Worm (Caenorhabditis elegans) whole organism, L1 larva: Measurements from ENCODE around the gene C47E12.11.

ENCODE experiments used
- C16A3.4 ChIP-seq: fragments of 150-350 bp; optimal IDR thresholded peaks from 2 replicates; lab custom pipeline; 2014; ENCODE audit warnings: missing biosample characterization, missing genetic modification characterization
- aha-1 ChIP-seq: fragments of 150-350 bp; optimal IDR thresholded peaks from 2 replicates; lab custom pipeline; 2014; ENCODE audit warnings: missing biosample characterization, missing genetic modification characterization
- alr-1 ChIP-seq: fragments of 200-800 bp; sonication (Bioruptor generic); optimal IDR thresholded peaks from 2 replicates; lab custom pipeline; 2018; ENCODE audit warnings: borderline replicate concordance, mild to moderate bottlenecking, missing genetic modification characterization, missing compliant biosample characterization
- aly-2 ChIP-seq: fragments of 150-350 bp; optimal IDR thresholded peaks from 2 replicates; lab custom pipeline; 2014; ENCODE audit warnings: missing biosample characterization, missing genetic modification characterization
- ama-1 ChIP-seq: fragments of 150-350 bp; optimal IDR thresholded peaks from 2 replicates; lab custom pipeline; 2014
- blmp-1 ChIP-seq: fragments of 150-350 bp; optimal IDR thresholded peaks from 2 replicates; lab custom pipeline; 2014; ENCODE audit warnings: missing biosample characterization, missing genetic modification characterization
- ces-1 ChIP-seq: fragments of 150-350 bp; optimal IDR thresholded peaks from 2 replicates; lab custom pipeline; 2014; ENCODE audit warnings: missing biosample characterization, missing genetic modification reagents, missing genetic modification characterization
- dpl-1 ChIP-seq, 3 experiments: fragments of 150-350 bp in 2 of 3; sonication (generic microtip) in 1 of 3; optimal IDR thresholded peaks; 2 replicates each; lab custom pipeline; 2014 to 2017; ENCODE audit warnings: missing biosample characterization in 3 of 3, missing genetic modification characterization in 3 of 3, missing genetic modification reagents in 3 of 3
- dsc-1 ChIP-seq: sonication (generic microtip); optimal IDR thresholded peaks from 2 replicates; lab custom pipeline; 2016; ENCODE audit warnings: mild to moderate bottlenecking, missing genetic modification characterization, missing compliant biosample characterization
- efl-1 ChIP-seq, 4 experiments: fragments of 150-350 bp; optimal IDR thresholded peaks in 3 of 4; peaks in 1 of 4; 1 replicate in 1 of 4; 2 replicates in 3 of 4; lab custom pipeline; 2014; ENCODE audit warnings: missing biosample characterization in 2 of 4, missing genetic modification characterization in 2 of 4, missing genetic modification reagents in 2 of 4
- efl-3 ChIP-seq: fragments of 200-800 bp; sonication (Bioruptor generic); optimal IDR thresholded peaks from 2 replicates; lab custom pipeline; 2018; ENCODE audit warnings: mild to moderate bottlenecking, missing genetic modification characterization, missing compliant biosample characterization
- egl-13 ChIP-seq: sonication (generic microtip); optimal IDR thresholded peaks from 2 replicates; lab custom pipeline; 2016; ENCODE audit warnings: missing genotype, missing genetic modification reagents, missing genetic modification characterization, missing compliant biosample characterization
- egl-27 ChIP-seq, 2 experiments: fragments of 150-350 bp in 1 of 2; sonication (generic microtip); optimal IDR thresholded peaks; 3 replicates each; lab custom pipeline; 2017 to 2018; ENCODE audit warnings: missing biosample characterization in 2 of 2, missing genetic modification characterization in 2 of 2, missing genetic modification reagents in 2 of 2
- elt-2 ChIP-seq: sonication (generic microtip); optimal IDR thresholded peaks from 2 replicates; lab custom pipeline; 2016; ENCODE audit warnings: missing genetic modification characterization, mild to moderate bottlenecking, inconsistent platforms, missing compliant biosample characterization, missing genetic modification reagents
- elt-3 ChIP-seq, 6 experiments: fragments of 150-350 bp in 1 of 6; sonication (generic microtip); optimal IDR thresholded peaks; 2 replicates each; lab custom pipeline; 2017 to 2018; ENCODE audit warnings: missing biosample characterization in 6 of 6, missing genetic modification characterization in 6 of 6, inconsistent platforms in 1 of 6
- fkh-4 ChIP-seq: sonication (generic microtip); optimal IDR thresholded peaks from 2 replicates; lab custom pipeline; 2016; ENCODE audit warnings: missing compliant biosample characterization, missing genetic modification characterization, borderline replicate concordance
- fos-1 ChIP-seq: fragments of 150-350 bp; optimal IDR thresholded peaks from 2 replicates; lab custom pipeline; 2014; ENCODE audit warnings: missing biosample characterization, missing genetic modification characterization
- grh-1 ChIP-seq: fragments of 200-800 bp; sonication (Bioruptor generic); IDR thresholded peaks from 2 replicates; pipeline ENCODE4 v1.3.6; 2022; ENCODE audit warnings: missing genetic modification reagents, missing genetic modification characterization, missing compliant biosample characterization
- hlh-17 ChIP-seq: fragments of 200-800 bp; sonication (Bioruptor generic); optimal IDR thresholded peaks from 2 replicates; lab custom pipeline; 2018; ENCODE audit warnings: missing genetic modification characterization, mild to moderate bottlenecking, missing compliant biosample characterization, moderate library complexity, borderline replicate concordance
- irx-1 ChIP-seq: sonication (generic microtip); optimal IDR thresholded peaks from 2 replicates; lab custom pipeline; 2016; ENCODE audit warnings: missing genetic modification characterization, missing compliant biosample characterization
- isw-1 ChIP-seq: fragments of 200-800 bp; sonication (Bioruptor generic); IDR thresholded peaks from 2 replicates; pipeline ENCODE4 v1.3.6; 2022; ENCODE audit warnings: missing genetic modification characterization, missing compliant biosample characterization
- jun-1 ChIP-seq: fragments of 150-350 bp; optimal IDR thresholded peaks from 2 replicates; lab custom pipeline; 2014; ENCODE audit warnings: missing biosample characterization, missing genetic modification reagents, missing genetic modification characterization
- lin-14 ChIP-seq: fragments of 200-800 bp; sonication (Bioruptor generic); optimal IDR thresholded peaks from 2 replicates; lab custom pipeline; 2018; ENCODE audit warnings: mild to moderate bottlenecking, missing genetic modification characterization, moderate library complexity, missing compliant biosample characterization
- lin-35 ChIP-seq, 2 experiments: fragments of 150-350 bp; optimal IDR thresholded peaks; 2 replicates each; lab custom pipeline; 2014; ENCODE audit warnings: missing biosample characterization in 2 of 2, missing genetic modification characterization in 2 of 2, missing genetic modification reagents in 2 of 2
- lin-39 ChIP-seq: fragments of 150-350 bp; optimal IDR thresholded peaks from 2 replicates; lab custom pipeline; 2014; ENCODE audit warnings: missing biosample characterization, missing genetic modification reagents, missing genetic modification characterization
- lir-3 ChIP-seq: sonication (generic microtip); optimal IDR thresholded peaks from 2 replicates; lab custom pipeline; 2016; ENCODE audit warnings: mild to moderate bottlenecking, missing genetic modification characterization, moderate library complexity, missing compliant biosample characterization; ENCODE audit not compliant: poor library complexity
- lsy-2 ChIP-seq, 2 experiments: fragments of 150-350 bp; optimal IDR thresholded peaks; 2 replicates each; lab custom pipeline; 2014; ENCODE audit warnings: missing biosample characterization in 2 of 2, missing genetic modification characterization in 2 of 2
- mab-9 ChIP-seq: fragments of 200-800 bp; sonication (Bioruptor generic); IDR thresholded peaks from 2 replicates; pipeline ENCODE4 v1.3.6; 2022; ENCODE audit warnings: missing genetic modification reagents, missing genetic modification characterization, missing compliant biosample characterization
- mep-1 ChIP-seq: fragments of 150-350 bp; optimal IDR thresholded peaks from 2 replicates; lab custom pipeline; 2014; ENCODE audit warnings: missing biosample characterization, missing genetic modification characterization
- nhr-20 ChIP-seq: sonication (generic microtip); optimal IDR thresholded peaks from 2 replicates; lab custom pipeline; 2016; ENCODE audit warnings: mild to moderate bottlenecking, missing genetic modification characterization, missing compliant biosample characterization
- nhr-47 ChIP-seq: sonication (generic microtip); optimal IDR thresholded peaks from 2 replicates; lab custom pipeline; 2016; ENCODE audit warnings: mild to moderate bottlenecking, missing genetic modification characterization, moderate library complexity, missing compliant biosample characterization
- nhr-71 ChIP-seq: sonication (generic microtip); optimal IDR thresholded peaks from 2 replicates; lab custom pipeline; 2016; ENCODE audit warnings: mild to moderate bottlenecking, missing genetic modification characterization, moderate library complexity, missing compliant biosample characterization
- nhr-85 ChIP-seq: sonication (generic microtip); peaks from one replicate; lab custom pipeline; 2016; ENCODE audit warnings: missing genetic modification characterization, inconsistent platforms, missing compliant biosample characterization
- nhr-90 ChIP-seq: sonication (generic microtip); optimal IDR thresholded peaks from 2 replicates; lab custom pipeline; 2016; ENCODE audit warnings: mild to moderate bottlenecking, missing genetic modification characterization, missing compliant biosample characterization; ENCODE audit not compliant: poor library complexity
- pax-3 ChIP-seq: fragments of 200-800 bp; sonication (Bioruptor generic); optimal IDR thresholded peaks from 2 replicates; lab custom pipeline; 2018; ENCODE audit warnings: mild to moderate bottlenecking, missing genetic modification characterization, moderate library complexity, missing compliant biosample characterization
- skn-1 ChIP-seq: fragments of 150-350 bp; optimal IDR thresholded peaks from 2 replicates; lab custom pipeline; 2014; ENCODE audit warnings: missing biosample characterization, missing genetic modification characterization
- snpc-4 ChIP-seq: fragments of 150-350 bp; optimal IDR thresholded peaks from 2 replicates; lab custom pipeline; 2014; ENCODE audit warnings: missing biosample characterization, missing genetic modification characterization
- sptf-1 ChIP-seq: fragments of 150-350 bp; optimal IDR thresholded peaks from 2 replicates; lab custom pipeline; 2014; ENCODE audit warnings: missing biosample characterization, missing genetic modification characterization
- swsn-7 ChIP-seq: sonication (generic microtip); optimal IDR thresholded peaks from 2 replicates; lab custom pipeline; 2016; ENCODE audit warnings: missing genetic modification characterization, missing compliant biosample characterization
- tbx-2 ChIP-seq: sonication (generic microtip); optimal IDR thresholded peaks from 2 replicates; lab custom pipeline; 2016; ENCODE audit warnings: missing genetic modification characterization, missing compliant biosample characterization
- tlp-1 ChIP-seq: fragments of 150-350 bp; optimal IDR thresholded peaks from 2 replicates; lab custom pipeline; 2014; ENCODE audit warnings: missing biosample characterization, missing genetic modification characterization
- unc-62 ChIP-seq: fragments of 150-350 bp; optimal IDR thresholded peaks from 2 replicates; lab custom pipeline; 2014; ENCODE audit warnings: missing biosample characterization, missing genetic modification reagents, missing genetic modification characterization
- unc-98 ChIP-seq: fragments of 200-800 bp; sonication (Bioruptor generic); IDR thresholded peaks from 2 replicates; pipeline ENCODE4 v1.3.6; 2022; ENCODE audit warnings: missing genetic modification characterization, missing compliant biosample characterization
- vab-15 ChIP-seq: sonication (generic microtip); optimal IDR thresholded peaks from 2 replicates; lab custom pipeline; 2017; ENCODE audit warnings: missing genotype, mild to moderate bottlenecking, missing genetic modification characterization, missing compliant biosample characterization
- xbp-1 ChIP-seq: sonication (generic microtip); optimal IDR thresholded peaks from 2 replicates; lab custom pipeline; 2016; ENCODE audit warnings: missing genetic modification characterization, missing compliant biosample characterization

The C47E12.11 gene

ce11 chrIV:9982895-9983294 is 13.7 kb downstream of the C47E12.11 start, which contains the start of gene mam-2:
mam-2 (plus strand) TSS chrIV:9983195.
- TF ChIP-seq blmp-1, result peak; percentile 30
- TF ChIP-seq swsn-7 (tag; lab: Kevin White, UChicago), result no peak
- no peak for TF ChIP-seq fkh-4
- TF ChIP-seq, all 84 proteins: peak for 1

- TF ChIP-seq aly-2 (tag; lab: Kevin White, UChicago), result peak; percentile 61
- TF ChIP-seq vab-15 (tag; lab: Kevin White, UChicago), result no peak
Measured at ce11 chrIV:9989416-9989815, 20.2 kb downstream of the C47E12.11 start.

ce11 chrIV:9993403-9994132 is 24.4 kb downstream of the C47E12.11 start:
- no peak for TF ChIP-seq ces-1 (GFP tag; lab: Kevin White, UChicago)
- no peak for TF ChIP-seq C16A3.4 (tag; lab: Kevin White, UChicago)
- no peak for TF ChIP-seq ama-1 (lab: Kevin White, UChicago)
- no peak for TF ChIP-seq grh-1
- no peak for TF ChIP-seq lin-39
- no peak for TF ChIP-seq nhr-20 (tag; lab: Kevin White, UChicago)
- TF ChIP-seq lir-3 (tag; lab: Kevin White, UChicago), result no peak
- no peak for TF ChIP-seq unc-62 (GFP tag; lab: Kevin White, UChicago)
- peak; percentile 33 for TF ChIP-seq skn-1 (tag; lab: Kevin White, UChicago)
- no peak for TF ChIP-seq lin-35 (GFP tag; optimal IDR thresholded peaks at IDR 0.05; lab: Kevin White, UChicago)
- peak; percentile 48 for TF ChIP-seq blmp-1
- TF ChIP-seq elt-2 (tag; lab: Kevin White, UChicago), result no peak

- TF ChIP-seq dsc-1 (tag; lab: Kevin White, UChicago) (no peak), irx-1 (tag; lab: Kevin White, UChicago) (no peak), mep-1 (no peak), lin-14 (GFP tag; lab: Kevin White, UChicago) (peak; percentile 9), hlh-17 (GFP tag; lab: Kevin White, UChicago) (no peak), swsn-7 (tag; lab: Kevin White, UChicago) (no peak), nhr-90 (tag; lab: Kevin White, UChicago) (peak; percentile 28), alr-1 (tag; lab: Kevin White, UChicago) (no peak), unc-98 (no peak), snpc-4 (tag; lab: Kevin White, UChicago) (no peak), nhr-85 (tag; lab: Kevin White, UChicago) (peak; percentile 60), nhr-20 (tag; lab: Kevin White, UChicago) (peak; percentile 22), sptf-1 (tag; lab: Kevin White, UChicago) (no peak), egl-13 (tag; lab: Kevin White, UChicago) (no peak), xbp-1 (tag; lab: Kevin White, UChicago) (peak; percentile 8), efl-3 (no peak), egl-27 (tag; optimal IDR thresholded peaks at IDR 0.05; lab: Kevin White, UChicago) (no peak), lsy-2 (tag; optimal IDR thresholded peaks at IDR 0.05; lab: Kevin White, UChicago) (peak in 1 of 2 experiments; percentile 26), mab-9 (GFP tag; lab: Robert Waterston, UW) (no peak), fos-1 (tag; lab: Kevin White, UChicago) (no peak), pax-3 (tag; lab: Kevin White, UChicago) (no peak), lin-35 (GFP tag; optimal IDR thresholded peaks at IDR 0.05; lab: Kevin White, UChicago) (peak in 1 of 2 experiments; percentile 48), aha-1 (tag; lab: Kevin White, UChicago) (no peak), nhr-47 (tag; lab: Kevin White, UChicago) (peak; percentile 13), tlp-1 (tag; lab: Kevin White, UChicago) (no peak), nhr-71 (tag; lab: Kevin White, UChicago) (peak; percentile 25), dpl-1 (GFP tag; optimal IDR thresholded peaks at IDR 0.05; lab: Kevin White, UChicago) (peak in 1 of 3 experiments; percentile 51), elt-3 (tag; optimal IDR thresholded peaks at IDR 0.05; lab: Kevin White, UChicago) (no peak), jun-1 (no peak), isw-1 (GFP tag; lab: Robert Waterston, UW) (no peak), tbx-2 (tag; lab: Kevin White, UChicago) (peak; percentile 22), efl-1 (optimal IDR thresholded peaks at IDR 0.05; lab: Kevin White, UChicago) (peak in 1 of 2 experiments; percentile 23), efl-1 (GFP tag; optimal IDR thresholded peaks at IDR 0.05 in 1 of 2; lab: Kevin White, UChicago) (peak in 1 of 2 experiments; percentile 82)
Measured at ce11 chrIV:9994895-9995394, 25.7 kb downstream of the C47E12.11 start, which contains the start of gene uba-1. uba-1 (minus strand) TSS chrIV:9994945.
